Fruit fly (Drosophila melanogaster): ENCODE data around the gene CG17219.

The CG17219 gene

dm6 chr2L:3041918-3042615 lies 13.0 kb downstream of the CG17219 start, which contains the start of gene CG17261 (continued):
- TF ChIP-seq amos (GFP tag; IDR thresholded peaks at IDR 0.05; ENCODE audit: partially characterized antibody) (no peak; the same call in 1 of the 2 replicates), CG1024 (GFP tag; IDR thresholded peaks at IDR 0.05) (no peak), exex (tag; optimal IDR thresholded peaks at IDR 0.05) (peak; percentile 97), CG13424 (tag; optimal IDR thresholded peaks at IDR 0.05) (peak; percentile 4), CG30431 (GFP tag; optimal IDR thresholded peaks at IDR 0.05) (no peak), CG1647 (GFP tag; optimal IDR thresholded peaks at IDR 0.05) (no peak), CG30403 (GFP tag; optimal IDR thresholded peaks at IDR 0.05) (peak; percentile 35), dimm (GFP tag; IDR thresholded peaks at IDR 0.05) (no peak), Xbp1 (GFP tag; optimal IDR thresholded peaks at IDR 0.05) (peak; percentile 33), CG3726 (GFP tag; IDR thresholded peaks at IDR 0.05) (no peak), Max (GFP tag; optimal IDR thresholded peaks at IDR 0.05) (no peak), PHDP (tag; optimal IDR thresholded peaks at IDR 0.05) (peak; percentile 31), zen2 (GFP tag; IDR thresholded peaks at IDR 0.05; ENCODE audit: partially characterized antibody) (no peak), CG5953 (GFP tag; IDR thresholded peaks at IDR 0.05) (no peak), ara (GFP tag; IDR thresholded peaks at IDR 0.05) (peak; percentile 27; the same call in 1 of the 2 replicates), CG8944 (GFP tag; optimal IDR thresholded peaks at IDR 0.05) (no peak), CG18764 (GFP tag; optimal IDR thresholded peaks at IDR 0.05) (no peak), CG34376 (GFP tag; optimal IDR thresholded peaks at IDR 0.05) (peak; percentile 99), CG9932 (GFP tag; IDR thresholded peaks at IDR 0.05) (peak; percentile 63), scrt (GFP tag; optimal IDR thresholded peaks at IDR 0.05) (no peak), Hmr (GFP tag; optimal IDR thresholded peaks at IDR 0.05) (peak; percentile 70)

DNA sequence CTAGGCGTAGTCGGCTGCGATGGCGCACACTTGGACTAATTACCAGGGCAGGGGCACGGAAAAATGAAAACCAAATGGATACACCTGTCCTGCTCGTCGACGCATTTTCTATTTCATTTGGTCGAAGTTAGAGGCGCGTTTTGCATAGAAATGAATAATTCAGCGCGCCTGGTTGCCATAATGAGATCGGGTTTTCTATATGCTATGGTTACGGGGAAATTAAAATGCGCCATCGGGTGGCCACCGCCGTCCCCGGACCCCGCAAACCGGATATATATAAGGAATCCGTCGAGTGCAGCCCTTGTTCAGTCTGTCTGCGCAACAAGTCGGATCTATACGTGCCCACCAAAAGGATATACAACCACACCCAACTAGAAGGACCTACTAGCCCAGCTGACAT lies 14.6 kb downstream of the CG17219 start, which contains the start of gene FASN2:
TSS of gene FASN2 (plus strand) at position 301 of the 400 bp plus-strand sequence.
- TF ChIP-seq mam (GFP tag; optimal IDR thresholded peaks at IDR 0.05): no peak
- no peak for TF ChIP-seq org-1 (GFP tag; optimal IDR thresholded peaks at IDR 0.05)
- TF ChIP-seq jigr1 (GFP tag; IDR thresholded peaks at IDR 0.05): no peak
- TF ChIP-seq sisA (GFP tag; IDR thresholded peaks at IDR 0.05): no peak
- TF ChIP-seq CG2875 (GFP tag; optimal IDR thresholded peaks at IDR 0.05): no peak
- TF ChIP-seq CG3281 (GFP tag; optimal IDR thresholded peaks at IDR 0.05): no peak
- TF ChIP-seq Meics (GFP tag; optimal IDR thresholded peaks at IDR 0.05): no peak
- no peak for TF ChIP-seq fd96Cb (tag; optimal IDR thresholded peaks at IDR 0.05)
- TF ChIP-seq CG13775 (GFP tag; optimal IDR thresholded peaks at IDR 0.05): no peak
- TF ChIP-seq so (GFP tag; IDR thresholded peaks at IDR 0.05): no peak
- no peak for TF ChIP-seq gsb (GFP tag; IDR thresholded peaks at IDR 0.05)
- TF ChIP-seq luna (GFP tag; optimal IDR thresholded peaks at IDR 0.05): no peak
- no peak for TF ChIP-seq CG10366 (GFP tag; IDR thresholded peaks at IDR 0.05)

DNA sequence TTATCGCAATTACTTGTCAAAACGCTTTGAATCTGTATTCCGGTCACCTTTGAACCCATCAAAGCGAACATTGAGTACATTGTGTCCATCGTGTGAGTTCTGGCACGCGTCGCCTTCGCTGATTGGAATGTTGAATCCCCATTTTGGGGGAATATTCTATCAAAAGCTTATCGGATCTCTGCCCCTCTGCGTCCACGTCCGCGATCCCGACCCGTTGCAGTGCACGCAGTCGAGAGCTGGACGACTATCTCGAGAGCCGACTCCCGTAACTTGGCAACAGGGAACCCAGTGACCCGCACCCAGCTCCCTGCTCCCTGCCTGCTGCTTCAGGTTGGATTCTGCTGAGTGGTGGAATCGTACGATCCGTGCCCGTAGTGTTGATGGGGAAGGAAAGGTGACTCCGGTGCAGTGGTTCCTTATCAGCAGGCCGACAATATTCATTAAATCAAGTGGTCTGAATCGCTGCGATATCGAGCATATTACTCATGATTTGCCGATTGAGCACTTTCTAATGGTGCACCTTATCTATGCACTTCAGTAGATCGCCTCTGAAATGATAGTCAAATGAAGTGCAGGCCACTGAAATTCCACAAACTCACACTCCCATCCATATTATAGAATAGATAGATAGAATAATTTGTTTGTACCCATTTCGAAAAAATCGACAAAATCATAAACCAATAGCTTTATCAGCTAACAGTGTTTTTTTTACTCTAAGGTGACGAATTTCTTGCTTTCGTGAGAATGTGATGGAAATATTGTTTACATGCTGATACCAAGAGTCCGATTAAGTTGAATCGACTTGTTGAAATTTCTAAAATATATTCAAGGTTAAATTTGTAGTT lies 15.8 kb downstream of the CG17219 start:
- peak; percentile 0 for TF ChIP-seq CG7987 (GFP tag; optimal IDR thresholded peaks at IDR 0.05)
- TF ChIP-seq ewg (GFP tag; optimal IDR thresholded peaks at IDR 0.05): no peak
- TF ChIP-seq CG11456 (GFP tag; IDR thresholded peaks at IDR 0.05): peak; percentile 69; the same call in 2 of the 3 replicates
- TF ChIP-seq D (optimal IDR thresholded peaks at IDR 0.05): no peak
- TF ChIP-seq D (GFP tag; optimal IDR thresholded peaks at IDR 0.05): no peak
- no peak for TF ChIP-seq Xrp1 (GFP tag; IDR thresholded peaks at IDR 0.05)
- TF ChIP-seq CG3838 (GFP tag; optimal IDR thresholded peaks at IDR 0.05): no peak
- TF ChIP-seq Med (GFP tag): peak; percentile 47
- no peak for TF ChIP-seq sisA (GFP tag; IDR thresholded peaks at IDR 0.05)
- TF ChIP-seq MESR4 (GFP tag; optimal IDR thresholded peaks at IDR 0.05): no peak
- TF ChIP-seq mirr (GFP tag; optimal IDR thresholded peaks at IDR 0.05): peak; percentile 25
- TF ChIP-seq br (optimal IDR thresholded peaks at IDR 0.05): no peak
- peak; percentile 9; the same call in 1 of the 2 replicates for TF ChIP-seq GATAe (GFP tag; conservative IDR thresholded peaks at IDR 0.05)
- no peak for TF ChIP-seq ac (GFP tag; optimal IDR thresholded peaks at IDR 0.05)
- no peak for TF ChIP-seq repo (GFP tag; optimal IDR thresholded peaks at IDR 0.05)
- peak; percentile 81 for TF ChIP-seq exex (tag; optimal IDR thresholded peaks at IDR 0.05)

Measured in whole organism, embryonic.